Fruit fly (Drosophila melanogaster) whole organism, embryonic: ENCODE results near the gene Mec2.

Experiments
- Abd-B ChIP-seq: fragments of 200-800 bp; sonication (Bioruptor generic); optimal IDR thresholded peaks from 2 replicates; lab custom pipeline; 2018; ENCODE audit warnings: missing biosample characterization, mild to moderate bottlenecking, missing genetic modification characterization, moderate library complexity
- Asciz ChIP-seq: fragments of 200-800 bp; sonication (Bioruptor generic); optimal IDR thresholded peaks from 2 replicates; lab custom pipeline; 2017; ENCODE audit warnings: missing biosample characterization, mild to moderate bottlenecking, missing genetic modification characterization, missing genetic modification reagents
- Atf3 ChIP-seq: fragments of 200-800 bp; sonication (Bioruptor generic); optimal IDR thresholded peaks from 3 replicates; lab custom pipeline; 2016; ENCODE audit warnings: missing biosample characterization, missing genetic modification characterization
- Blimp-1 ChIP-seq: fragments of 200-800 bp; sonication (Bioruptor generic); optimal IDR thresholded peaks from 3 replicates; lab custom pipeline; 2018; ENCODE audit warnings: missing biosample characterization, missing genetic modification characterization, mild to moderate bottlenecking, moderate library complexity, missing genetic modification reagents
- BtbVII ChIP-seq: fragments of 200-800 bp; sonication (Bioruptor generic); optimal IDR thresholded peaks from 3 replicates; lab custom pipeline; 2017; ENCODE audit warnings: missing biosample characterization, mild to moderate bottlenecking, missing genetic modification characterization
- CG11398 ChIP-seq: fragments of 200-800 bp; sonication (Bioruptor generic); optimal IDR thresholded peaks from 2 replicates; lab custom pipeline; 2016; ENCODE audit warnings: missing biosample characterization, missing genetic modification characterization
- CG11504 ChIP-seq: fragments of 200-800 bp; sonication (Bioruptor generic); optimal IDR thresholded peaks from 3 replicates; lab custom pipeline; 2019; ENCODE audit warnings: missing biosample characterization, mild to moderate bottlenecking, missing genetic modification characterization, moderate library complexity
- CG12769 ChIP-seq: fragments of 200-800 bp; sonication (Bioruptor generic); optimal IDR thresholded peaks from 2 replicates; lab custom pipeline; 2019; ENCODE audit warnings: missing biosample characterization, mild to moderate bottlenecking, missing genetic modification characterization, moderate library complexity
- CG17385 ChIP-seq: fragments of 200-800 bp; sonication (Bioruptor generic); optimal IDR thresholded peaks from 3 replicates; lab custom pipeline; 2018; ENCODE audit warnings: missing biosample characterization, mild to moderate bottlenecking, missing genetic modification characterization
- CG1832 ChIP-seq: fragments of 200-800 bp; sonication (Bioruptor generic); optimal IDR thresholded peaks from 2 replicates; lab custom pipeline; 2017; ENCODE audit warnings: missing biosample characterization, mild to moderate bottlenecking, missing genetic modification characterization, inconsistent platforms
- CG3065 ChIP-seq: fragments of 200-800 bp; sonication (Bioruptor generic); optimal IDR thresholded peaks from 2 replicates; lab custom pipeline; 2016; ENCODE audit warnings: missing biosample characterization, missing genetic modification characterization
- CG3163 ChIP-seq: fragments of 200-800 bp; sonication (Bioruptor generic); optimal IDR thresholded peaks from 3 replicates; lab custom pipeline; 2016; ENCODE audit warnings: missing biosample characterization, missing genetic modification characterization
- CG3281 ChIP-seq: fragments of 200-800 bp; sonication (Bioruptor generic); optimal IDR thresholded peaks from 3 replicates; lab custom pipeline; 2017; ENCODE audit warnings: missing biosample characterization, mild to moderate bottlenecking, missing genetic modification characterization
- CG5245 ChIP-seq: fragments of 200-800 bp; sonication (Bioruptor generic); optimal IDR thresholded peaks from 3 replicates; lab custom pipeline; 2016; ENCODE audit warnings: missing biosample characterization, missing genetic modification characterization
- CG6854 ChIP-seq: fragments of 200-800 bp; sonication (Bioruptor generic); optimal IDR thresholded peaks from 3 replicates; lab custom pipeline; 2017; ENCODE audit warnings: missing biosample characterization, mild to moderate bottlenecking, missing genetic modification characterization
- CG8290 ChIP-seq, 3 experiments: fragments of 200-800 bp; sonication (Bioruptor generic); optimal IDR thresholded peaks; 2 replicates each; lab custom pipeline; 2016 to 2019; ENCODE audit warnings: missing biosample characterization in 3 of 3, missing genetic modification characterization in 3 of 3, mild to moderate bottlenecking in 2 of 3, moderate library complexity in 1 of 3
- Chrac-16 ChIP-seq: fragments of 200-800 bp; sonication (Bioruptor generic); optimal IDR thresholded peaks from 3 replicates; lab custom pipeline; 2016; ENCODE audit warnings: missing biosample characterization, missing genetic modification characterization
- Dip2 ChIP-seq: fragments of 200-800 bp; sonication (Bioruptor generic); IDR thresholded peaks from 2 replicates; pipeline ENCODE4 v1.3.6; 2022; ENCODE audit warnings: missing biosample characterization, missing genetic modification characterization
- Drgx ChIP-seq: fragments of 200-800 bp; sonication (Bioruptor generic); IDR thresholded peaks from 2 replicates; pipeline ENCODE4 v1.3.6; 2022; ENCODE audit warnings: missing biosample characterization, missing genetic modification characterization
- E2f1 ChIP-seq: fragments of 200-800 bp; sonication (Bioruptor generic); IDR thresholded peaks from 2 replicates; pipeline ENCODE4 v1.3.6; 2022; ENCODE audit warnings: missing biosample characterization, missing genetic modification characterization
- Ets65A ChIP-seq: fragments of 200-800 bp; sonication (Bioruptor generic); peaks from one replicate; lab custom pipeline; 2016; ENCODE audit warnings: missing biosample characterization, missing genetic modification characterization
- HmgZ ChIP-seq: fragments of 200-800 bp; sonication (Bioruptor generic); optimal IDR thresholded peaks from 2 replicates; lab custom pipeline; 2018; ENCODE audit warnings: missing biosample characterization, mild to moderate bottlenecking, missing genetic modification characterization
- Hr39 ChIP-seq: fragments of >200 bp; optimal IDR thresholded peaks from 2 replicates; lab custom pipeline; 2017
- Hr78 ChIP-seq, 2 experiments: fragments of 200-800 bp in 1 of 2; fragments of >200 bp in 1 of 2; sonication (Bioruptor generic) in 1 of 2; optimal IDR thresholded peaks; 2 replicates each; lab custom pipeline; 2017 to 2019; ENCODE audit warnings: missing biosample characterization in 2 of 2, missing genetic modification characterization in 2 of 2, mild to moderate bottlenecking in 1 of 2, moderate library complexity in 1 of 2
- Mad ChIP-seq: fragments of 200-800 bp; sonication (Bioruptor generic); optimal IDR thresholded peaks from 2 replicates; lab custom pipeline; 2016; ENCODE audit warnings: missing biosample characterization, missing genetic modification characterization
- Med ChIP-seq: fragments of 200-800 bp; sonication (Bioruptor generic); peaks from one replicate; lab custom pipeline; 2016; ENCODE audit warnings: missing biosample characterization, missing genetic modification characterization, mild to moderate bottlenecking, inconsistent platforms, moderate library complexity
- Mes4 ChIP-seq: fragments of 200-800 bp; sonication (Bioruptor generic); optimal IDR thresholded peaks from 2 replicates; lab custom pipeline; 2016; ENCODE audit warnings: missing biosample characterization, missing genetic modification characterization
- Sox102F ChIP-seq: fragments of 200-800 bp; sonication (Bioruptor generic); optimal IDR thresholded peaks from 2 replicates; lab custom pipeline; 2018; ENCODE audit warnings: missing biosample characterization, mild to moderate bottlenecking, missing genetic modification characterization, moderate library complexity
- Taf1 ChIP-seq: fragments of 200-800 bp; sonication (Bioruptor generic); IDR thresholded peaks from 2 replicates; pipeline ENCODE4 v1.3.6; 2022; ENCODE audit warnings: missing biosample characterization, missing genetic modification characterization
- Xbp1 ChIP-seq: fragments of 200-800 bp; sonication (Bioruptor generic); optimal IDR thresholded peaks from 3 replicates; lab custom pipeline; 2016; ENCODE audit warnings: missing biosample characterization, mild to moderate bottlenecking, missing genetic modification characterization
- ap ChIP-seq: fragments of 200-800 bp; sonication (Bioruptor generic); IDR thresholded peaks from 2 replicates; pipeline ENCODE4 v1.3.6; 2022; ENCODE audit warnings: missing biosample characterization, missing genetic modification characterization
- az2 ChIP-seq: fragments of 200-800 bp; sonication (Bioruptor generic); optimal IDR thresholded peaks from 3 replicates; lab custom pipeline; 2016; ENCODE audit warnings: missing biosample characterization, missing genetic modification characterization
- bab2 ChIP-seq: fragments of 200-800 bp; sonication (Bioruptor generic); optimal IDR thresholded peaks from 2 replicates; lab custom pipeline; 2016; ENCODE audit warnings: missing biosample characterization, missing genetic modification characterization
- bsh ChIP-seq, 2 experiments: fragments of 200-800 bp; sonication (Bioruptor generic); optimal IDR thresholded peaks; 2 replicates each; lab custom pipeline; 2017 to 2018; ENCODE audit warnings: mild to moderate bottlenecking in 2 of 2, missing biosample characterization in 2 of 2, missing genetic modification characterization in 2 of 2, moderate library complexity in 1 of 2
- crc ChIP-seq: fragments of 200-800 bp; sonication (Bioruptor generic); optimal IDR thresholded peaks from 2 replicates; lab custom pipeline; 2016; ENCODE audit warnings: missing biosample characterization, missing genetic modification characterization
- esg ChIP-seq: fragments of 200-800 bp; sonication (Bioruptor generic); conservative IDR thresholded peaks from 2 replicates; pipeline ENCODE4 v1.3.6; 2022; ENCODE audit warnings: missing biosample characterization, missing genetic modification characterization
- grau ChIP-seq: fragments of 200-800 bp; optimal IDR thresholded peaks from 3 replicates; lab custom pipeline; 2019; ENCODE audit warnings: missing biosample characterization, mild to moderate bottlenecking, missing genetic modification characterization, moderate library complexity
- her ChIP-seq: fragments of 200-800 bp; sonication (Bioruptor generic); optimal IDR thresholded peaks from 2 replicates; lab custom pipeline; 2016; ENCODE audit warnings: missing biosample characterization, missing genetic modification characterization
- insv ChIP-seq, 2 experiments: fragments of 200-800 bp; sonication (Bioruptor generic); optimal IDR thresholded peaks; 3 replicates each; lab custom pipeline; 2016 to 2018; ENCODE audit warnings: missing biosample characterization in 2 of 2, missing genetic modification characterization in 2 of 2
- jumu ChIP-seq: fragments of 200-800 bp; sonication (Bioruptor generic); optimal IDR thresholded peaks from 3 replicates; lab custom pipeline; 2016; ENCODE audit warnings: missing biosample characterization, missing genetic modification characterization
- lab ChIP-seq: fragments of 200-800 bp; sonication (Bioruptor generic); optimal IDR thresholded peaks from 3 replicates; lab custom pipeline; 2017; ENCODE audit warnings: missing biosample characterization, missing genetic modification characterization, mild to moderate bottlenecking, moderate library complexity, missing genetic modification reagents
- maf-S ChIP-seq: fragments of 200-800 bp; sonication (Bioruptor generic); optimal IDR thresholded peaks from 2 replicates; lab custom pipeline; 2016; ENCODE audit warnings: missing biosample characterization, missing genetic modification characterization
- pum ChIP-seq: fragments of 200-800 bp; sonication (Bioruptor generic); optimal IDR thresholded peaks from 2 replicates; lab custom pipeline; 2016; ENCODE audit warnings: missing biosample characterization, missing genetic modification characterization
- sd ChIP-seq: fragments of 200-800 bp; sonication (Bioruptor generic); optimal IDR thresholded peaks from 3 replicates; lab custom pipeline; 2018; ENCODE audit warnings: missing biosample characterization, mild to moderate bottlenecking, missing genetic modification characterization, moderate library complexity
- sens ChIP-seq: fragments of 200-800 bp; sonication (Bioruptor generic); peaks from one replicate; lab custom pipeline; 2016; ENCODE audit warnings: missing biosample characterization, missing genetic modification characterization
- seq ChIP-seq: fragments of 200-800 bp; sonication (Bioruptor generic); IDR thresholded peaks from 2 replicates; pipeline ENCODE4 v1.3.6; 2022; ENCODE audit warnings: missing biosample characterization, missing genetic modification characterization
- slbo ChIP-seq: fragments of 200-800 bp; sonication (Bioruptor generic); IDR thresholded peaks from 2 replicates; pipeline ENCODE4 v1.3.6; 2022; ENCODE audit warnings: missing biosample characterization, missing genetic modification characterization
- tio ChIP-seq: fragments of 200-800 bp; sonication (Bioruptor generic); optimal IDR thresholded peaks from 2 replicates; lab custom pipeline; 2017; ENCODE audit warnings: missing biosample characterization, missing genetic modification characterization, inconsistent platforms
- trh ChIP-seq: fragments of 200-800 bp; sonication (Bioruptor generic); optimal IDR thresholded peaks from 2 replicates; lab custom pipeline; 2016; ENCODE audit warnings: missing biosample characterization, missing genetic modification characterization

The Mec2 gene

DNA sequence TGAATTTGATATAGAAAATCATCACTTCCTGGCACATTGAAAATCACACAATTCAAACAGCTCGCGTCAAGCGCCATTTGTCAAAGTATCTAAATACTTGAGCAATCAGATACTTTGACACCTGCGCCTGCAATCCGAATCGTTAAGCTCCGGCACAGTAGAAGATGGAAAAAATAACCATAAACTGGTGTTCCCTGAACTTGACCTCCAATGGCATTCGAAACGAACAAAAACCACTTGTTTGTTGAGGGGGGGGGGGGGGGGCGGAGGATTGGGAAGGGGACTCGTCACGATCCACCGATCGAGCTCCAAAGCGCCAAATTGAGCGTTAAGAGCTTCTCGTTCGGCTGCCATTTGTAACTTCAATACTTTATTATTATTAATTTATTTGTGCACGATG lies 15.9 kb upstream of the Mec2 start (continued):
- no peak for TF ChIP-seq CG3065 (GFP tag; lab: Kevin White, UChicago)
- no peak for TF ChIP-seq Asciz (GFP tag; lab: Kevin White, UChicago)
- TF ChIP-seq her (GFP tag; lab: Kevin White, UChicago) = no peak
- no peak for TF ChIP-seq CG3281 (GFP tag; lab: Kevin White, UChicago)
- peak; percentile 19 for TF ChIP-seq CG12769 (tag; lab: Kevin White, UChicago)
- TF ChIP-seq jumu (GFP tag; lab: Kevin White, UChicago) = no peak
- TF ChIP-seq Hr78 (GFP tag; optimal IDR thresholded peaks at IDR 0.05; lab: Kevin White, UChicago) = peak in 1 of 2 experiments; percentile 37
- TF ChIP-seq Taf1 = no peak

DNA sequence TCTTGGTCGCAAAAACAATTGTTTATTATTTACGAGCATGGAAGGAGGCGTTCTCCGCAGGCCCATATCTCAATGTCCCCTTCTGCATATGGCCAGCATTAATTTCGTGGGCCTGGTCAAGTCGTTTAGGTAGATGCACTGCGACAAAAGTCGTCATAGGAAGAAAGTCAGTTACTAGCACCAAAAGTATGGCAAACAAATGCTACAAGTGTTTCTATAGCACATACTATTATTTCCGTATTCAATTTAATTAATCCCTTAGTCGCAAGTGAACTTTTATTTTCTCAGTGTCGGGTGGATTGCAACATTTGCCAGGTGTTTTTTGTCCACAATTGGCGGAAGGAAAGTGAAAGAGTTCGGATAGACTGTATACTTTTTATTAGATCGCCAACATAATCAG lies 14.9 kb upstream of the Mec2 start:
- peak; percentile 1 for TF ChIP-seq Abd-B (GFP tag; lab: Kevin White, UChicago)
- TF ChIP-seq insv (GFP tag; optimal IDR thresholded peaks at IDR 0.05; lab: Kevin White, UChicago) = no peak
- TF ChIP-seq crc (GFP tag; lab: Kevin White, UChicago) = no peak
- peak; percentile 33 for TF ChIP-seq Chrac-16 (GFP tag; lab: Kevin White, UChicago)
- peak; percentile 0 for TF ChIP-seq Mes4 (GFP tag; lab: Kevin White, UChicago)
- peak; percentile 30 for TF ChIP-seq Ets65A (GFP tag; lab: Kevin White, UChicago)
- TF ChIP-seq ap = no peak
- no peak for TF ChIP-seq Mad
- no peak for TF ChIP-seq CG3281 (GFP tag; lab: Kevin White, UChicago)
- TF ChIP-seq CG5245 = peak; percentile 14
- peak; percentile 28 for TF ChIP-seq Sox102F (GFP tag; lab: Kevin White, UChicago)
- peak; percentile 15 for TF ChIP-seq grau (tag; lab: Kevin White, UChicago)
- no peak for TF ChIP-seq trh
- TF ChIP-seq bab2 (GFP tag; lab: Kevin White, UChicago) = no peak
- TF ChIP-seq BtbVII (GFP tag; lab: Kevin White, UChicago) = no peak
- TF ChIP-seq CG11504 (tag; lab: Kevin White, UChicago) = peak; percentile 35
- TF ChIP-seq Atf3 (GFP tag; lab: Kevin White, UChicago) = no peak
- TF ChIP-seq maf-S = peak; percentile 6
- no peak for TF ChIP-seq HmgZ (tag; lab: Kevin White, UChicago)
- peak; percentile 5 for TF ChIP-seq CG17385
- TF ChIP-seq esg = no peak
- TF ChIP-seq sens = peak; percentile 65
- TF ChIP-seq CG1832 (GFP tag; lab: Kevin White, UChicago) = no peak
- TF ChIP-seq CG11398 (GFP tag; lab: Kevin White, UChicago) = no peak
- TF ChIP-seq bsh (GFP tag; optimal IDR thresholded peaks at IDR 0.05; lab: Kevin White, UChicago) = peak; percentile 10 to 16
- TF ChIP-seq Hr39 = no peak
- peak; percentile 15; the same call in 1 of the 2 replicates for TF ChIP-seq seq (GFP tag; lab: Robert Waterston, UW)
- no peak for TF ChIP-seq CG8290 (GFP tag; optimal IDR thresholded peaks at IDR 0.05; lab: Kevin White, UChicago)
- TF ChIP-seq CG8290 (tag; optimal IDR thresholded peaks at IDR 0.05; lab: Kevin White, UChicago) = peak in 1 of 2 experiments; percentile 27
- TF ChIP-seq pum (GFP tag; lab: Kevin White, UChicago) = no peak
- peak; percentile 73 for TF ChIP-seq Med
- TF ChIP-seq az2 (GFP tag; lab: Kevin White, UChicago) = peak; percentile 9
- peak; percentile 3 for TF ChIP-seq CG12769 (tag; lab: Kevin White, UChicago)
- TF ChIP-seq tio = peak; percentile 8
- TF ChIP-seq CG3163 (GFP tag; lab: Kevin White, UChicago) = no peak
- no peak for TF ChIP-seq sd (tag; lab: Kevin White, UChicago)
- TF ChIP-seq lab (GFP tag; lab: Kevin White, UChicago) = peak; percentile 11
- TF ChIP-seq Drgx (GFP tag; lab: Robert Waterston, UW) = peak; percentile 61
- TF ChIP-seq E2f1 = 0 out of 2 replicates have a peak, but pooled peaks have one; percentile 6
- peak; percentile 5 for TF ChIP-seq Blimp-1
- peak; percentile 29 for TF ChIP-seq Xbp1 (GFP tag; lab: Kevin White, UChicago)
- TF ChIP-seq CG6854 (GFP tag; lab: Kevin White, UChicago) = no peak
- no peak for TF ChIP-seq Dip2 (GFP tag; lab: Robert Waterston, UW)
- peak; percentile 39 for TF ChIP-seq slbo (GFP tag; lab: Robert Waterston, UW)
